Fruit fly (Drosophila melanogaster) S2 (cell line): ENCODE results near the gene Nepl15.

Experiments used
- CG8478 ChIP-seq: fragments of >200 bp; optimal IDR thresholded peaks from 2 replicates; lab custom pipeline; 2018
- CTCF ChIP-seq, 2 experiments: fragments of >200 bp; optimal IDR thresholded peaks; 2 replicates each; lab custom pipeline; 2018

Nepl15 gene

DNA sequence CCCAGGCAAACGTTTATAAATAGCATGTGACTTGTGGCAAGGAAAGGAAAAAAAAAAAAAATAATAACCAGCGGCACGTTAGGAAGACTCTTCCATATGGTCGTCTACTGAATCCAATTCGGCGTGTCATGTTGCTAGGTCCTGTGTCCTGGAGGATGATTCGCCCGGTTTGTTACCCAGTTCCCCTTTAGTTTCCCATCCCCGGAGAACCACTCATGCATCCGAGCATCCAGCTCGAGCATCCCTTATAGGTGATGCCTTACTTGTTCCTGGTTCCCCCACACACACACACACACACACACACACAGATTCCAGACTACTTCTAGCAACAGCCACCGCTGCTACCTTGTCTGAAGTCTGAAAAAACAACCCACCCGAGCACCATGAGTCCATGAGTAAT is 48.1 kb downstream of the Nepl15 start:
- TF ChIP-seq CTCF (optimal IDR thresholded peaks at IDR 0.05; lab: Kevin White, UChicago) (no peak), CG8478 (no peak)
